Worm (Caenorhabditis elegans) whole organism, L1 larva: ENCODE results near the gene F17C8.6.
A peak's percentile ranks its signal among the peaks of the same experiment; 100 is the strongest.
"Not testable (repeated sequence)": the region's sequence is repeated elsewhere in the genome, so short reads cannot be mapped to it uniquely, and the experiment has no call there.

Source experiments
- C04F5.9 ChIP-seq: sonication (generic microtip); optimal IDR thresholded peaks from 2 replicates; lab custom pipeline; 2016; ENCODE audit warnings: missing genetic modification characterization, missing compliant biosample characterization
- C16A3.4 ChIP-seq: fragments of 150-350 bp; optimal IDR thresholded peaks from 2 replicates; lab custom pipeline; 2014; ENCODE audit warnings: missing biosample characterization, missing genetic modification characterization
- Y116A8C.19 ChIP-seq: sonication (generic microtip); optimal IDR thresholded peaks from 2 replicates; lab custom pipeline; 2016; ENCODE audit warnings: missing compliant biosample characterization, missing genetic modification characterization, borderline replicate concordance
- alr-1 ChIP-seq: fragments of 200-800 bp; sonication (Bioruptor generic); optimal IDR thresholded peaks from 2 replicates; lab custom pipeline; 2018; ENCODE audit warnings: borderline replicate concordance, mild to moderate bottlenecking, missing genetic modification characterization, missing compliant biosample characterization
- aly-2 ChIP-seq: fragments of 150-350 bp; optimal IDR thresholded peaks from 2 replicates; lab custom pipeline; 2014; ENCODE audit warnings: missing biosample characterization, missing genetic modification characterization
- ama-1 ChIP-seq: fragments of 150-350 bp; optimal IDR thresholded peaks from 2 replicates; lab custom pipeline; 2014
- blmp-1 ChIP-seq: fragments of 150-350 bp; optimal IDR thresholded peaks from 2 replicates; lab custom pipeline; 2014; ENCODE audit warnings: missing biosample characterization, missing genetic modification characterization
- ceh-63 ChIP-seq: fragments of 200-800 bp; sonication (Bioruptor generic); optimal IDR thresholded peaks from 2 replicates; lab custom pipeline; 2018; ENCODE audit warnings: mild to moderate bottlenecking, missing genetic modification characterization, missing compliant biosample characterization
- ceh-88 ChIP-seq: fragments of 200-800 bp; sonication (Bioruptor generic); IDR thresholded peaks from 2 replicates; pipeline ENCODE4 v1.3.6; 2022; ENCODE audit warnings: missing genetic modification characterization, missing compliant biosample characterization
- dpl-1 ChIP-seq, 3 experiments: fragments of 150-350 bp in 2 of 3; sonication (generic microtip) in 1 of 3; optimal IDR thresholded peaks; 2 replicates each; lab custom pipeline; 2014 to 2017; ENCODE audit warnings: missing biosample characterization in 3 of 3, missing genetic modification characterization in 3 of 3, missing genetic modification reagents in 3 of 3
- efl-1 ChIP-seq, 4 experiments: fragments of 150-350 bp; optimal IDR thresholded peaks in 3 of 4; peaks in 1 of 4; 1 replicate in 1 of 4; 2 replicates in 3 of 4; lab custom pipeline; 2014; ENCODE audit warnings: missing biosample characterization in 2 of 4, missing genetic modification characterization in 2 of 4, missing genetic modification reagents in 2 of 4
- egl-13 ChIP-seq: sonication (generic microtip); optimal IDR thresholded peaks from 2 replicates; lab custom pipeline; 2016; ENCODE audit warnings: missing genotype, missing genetic modification reagents, missing genetic modification characterization, missing compliant biosample characterization
- elt-2 ChIP-seq: sonication (generic microtip); optimal IDR thresholded peaks from 2 replicates; lab custom pipeline; 2016; ENCODE audit warnings: missing genetic modification characterization, mild to moderate bottlenecking, inconsistent platforms, missing compliant biosample characterization, missing genetic modification reagents
- elt-3 ChIP-seq, 6 experiments: fragments of 150-350 bp in 1 of 6; sonication (generic microtip); optimal IDR thresholded peaks; 2 replicates each; lab custom pipeline; 2017 to 2018; ENCODE audit warnings: missing biosample characterization in 6 of 6, missing genetic modification characterization in 6 of 6, inconsistent platforms in 1 of 6
- ets-5 ChIP-seq: fragments of 200-800 bp; sonication (Bioruptor generic); IDR thresholded peaks from 2 replicates; pipeline ENCODE4 v1.3.6; 2022; ENCODE audit warnings: missing genetic modification characterization, missing compliant biosample characterization
- grh-1 ChIP-seq: fragments of 200-800 bp; sonication (Bioruptor generic); IDR thresholded peaks from 2 replicates; pipeline ENCODE4 v1.3.6; 2022; ENCODE audit warnings: missing genetic modification reagents, missing genetic modification characterization, missing compliant biosample characterization
- hlh-17 ChIP-seq: fragments of 200-800 bp; sonication (Bioruptor generic); optimal IDR thresholded peaks from 2 replicates; lab custom pipeline; 2018; ENCODE audit warnings: missing genetic modification characterization, mild to moderate bottlenecking, missing compliant biosample characterization, moderate library complexity, borderline replicate concordance
- hlh-4 ChIP-seq: sonication (generic microtip); optimal IDR thresholded peaks from 2 replicates; lab custom pipeline; 2016; ENCODE audit warnings: mild to moderate bottlenecking, missing genetic modification characterization, missing compliant biosample characterization
- hpl-2 ChIP-seq: fragments of 150-350 bp; optimal IDR thresholded peaks from 2 replicates; lab custom pipeline; 2014; ENCODE audit warnings: missing biosample characterization, missing genetic modification reagents, missing genetic modification characterization
- irx-1 ChIP-seq: sonication (generic microtip); optimal IDR thresholded peaks from 2 replicates; lab custom pipeline; 2016; ENCODE audit warnings: missing genetic modification characterization, missing compliant biosample characterization
- lin-35 ChIP-seq, 2 experiments: fragments of 150-350 bp; optimal IDR thresholded peaks; 2 replicates each; lab custom pipeline; 2014; ENCODE audit warnings: missing biosample characterization in 2 of 2, missing genetic modification characterization in 2 of 2, missing genetic modification reagents in 2 of 2
- lir-3 ChIP-seq: sonication (generic microtip); optimal IDR thresholded peaks from 2 replicates; lab custom pipeline; 2016; ENCODE audit warnings: mild to moderate bottlenecking, missing genetic modification characterization, moderate library complexity, missing compliant biosample characterization; ENCODE audit not compliant: poor library complexity
- lsy-2 ChIP-seq, 2 experiments: fragments of 150-350 bp; optimal IDR thresholded peaks; 2 replicates each; lab custom pipeline; 2014; ENCODE audit warnings: missing biosample characterization in 2 of 2, missing genetic modification characterization in 2 of 2
- mab-9 ChIP-seq: fragments of 200-800 bp; sonication (Bioruptor generic); IDR thresholded peaks from 2 replicates; pipeline ENCODE4 v1.3.6; 2022; ENCODE audit warnings: missing genetic modification reagents, missing genetic modification characterization, missing compliant biosample characterization
- mef-2 ChIP-seq: fragments of 150-350 bp; optimal IDR thresholded peaks from 2 replicates; lab custom pipeline; 2014; ENCODE audit warnings: missing biosample characterization, missing genetic modification characterization
- mep-1 ChIP-seq: fragments of 150-350 bp; optimal IDR thresholded peaks from 2 replicates; lab custom pipeline; 2014; ENCODE audit warnings: missing biosample characterization, missing genetic modification characterization
- nhr-12 ChIP-seq: sonication (generic microtip); optimal IDR thresholded peaks from 2 replicates; lab custom pipeline; 2017; ENCODE audit warnings: missing biosample characterization, missing genetic modification characterization
- nhr-19 ChIP-seq: fragments of 200-800 bp; sonication (Bioruptor generic); conservative IDR thresholded peaks from 2 replicates; pipeline ENCODE4 v1.3.6; 2022; ENCODE audit warnings: missing genetic modification characterization, missing compliant biosample characterization
- nhr-237 ChIP-seq: fragments of 150-350 bp; optimal IDR thresholded peaks from 2 replicates; lab custom pipeline; 2014; ENCODE audit warnings: missing biosample characterization, missing genetic modification characterization
- nhr-28 ChIP-seq: fragments of 150-350 bp; optimal IDR thresholded peaks from 2 replicates; lab custom pipeline; 2014; ENCODE audit warnings: missing biosample characterization, missing genetic modification characterization
- nhr-47 ChIP-seq: sonication (generic microtip); optimal IDR thresholded peaks from 2 replicates; lab custom pipeline; 2016; ENCODE audit warnings: mild to moderate bottlenecking, missing genetic modification characterization, moderate library complexity, missing compliant biosample characterization
- nhr-71 ChIP-seq: sonication (generic microtip); optimal IDR thresholded peaks from 2 replicates; lab custom pipeline; 2016; ENCODE audit warnings: mild to moderate bottlenecking, missing genetic modification characterization, moderate library complexity, missing compliant biosample characterization
- nhr-76 ChIP-seq: sonication (generic microtip); optimal IDR thresholded peaks from 2 replicates; lab custom pipeline; 2017; ENCODE audit warnings: missing biosample characterization, missing genetic modification characterization
- nhr-85 ChIP-seq: sonication (generic microtip); peaks from one replicate; lab custom pipeline; 2016; ENCODE audit warnings: missing genetic modification characterization, inconsistent platforms, missing compliant biosample characterization
- nhr-90 ChIP-seq: sonication (generic microtip); optimal IDR thresholded peaks from 2 replicates; lab custom pipeline; 2016; ENCODE audit warnings: mild to moderate bottlenecking, missing genetic modification characterization, missing compliant biosample characterization; ENCODE audit not compliant: poor library complexity
- pag-3 ChIP-seq: sonication (generic microtip); optimal IDR thresholded peaks from 2 replicates; lab custom pipeline; 2017; ENCODE audit warnings: missing genetic modification characterization, mild to moderate bottlenecking, missing compliant biosample characterization, antibody characterized with exemption, borderline replicate concordance; ENCODE audit not compliant: insufficient read depth
- pqm-1 ChIP-seq: sonication (generic microtip); optimal IDR thresholded peaks from 3 replicates; lab custom pipeline; 2017; ENCODE audit warnings: missing biosample characterization, missing genetic modification characterization
- snpc-4 ChIP-seq: fragments of 150-350 bp; optimal IDR thresholded peaks from 2 replicates; lab custom pipeline; 2014; ENCODE audit warnings: missing biosample characterization, missing genetic modification characterization
- snu-23 ChIP-seq: sonication (generic microtip); optimal IDR thresholded peaks from 2 replicates; lab custom pipeline; 2016; ENCODE audit warnings: missing genetic modification characterization, missing compliant biosample characterization
- sox-4 ChIP-seq: sonication (generic microtip); optimal IDR thresholded peaks from 2 replicates; lab custom pipeline; 2016; ENCODE audit warnings: missing genetic modification characterization, missing compliant biosample characterization
- sptf-1 ChIP-seq: fragments of 150-350 bp; optimal IDR thresholded peaks from 2 replicates; lab custom pipeline; 2014; ENCODE audit warnings: missing biosample characterization, missing genetic modification characterization
- swsn-7 ChIP-seq: sonication (generic microtip); optimal IDR thresholded peaks from 2 replicates; lab custom pipeline; 2016; ENCODE audit warnings: missing genetic modification characterization, missing compliant biosample characterization
- unc-130 ChIP-seq: fragments of 150-350 bp; optimal IDR thresholded peaks from 2 replicates; lab custom pipeline; 2017; ENCODE audit warnings: missing biosample characterization, missing genetic modification characterization, inconsistent platforms
- unc-98 ChIP-seq: fragments of 200-800 bp; sonication (Bioruptor generic); IDR thresholded peaks from 2 replicates; pipeline ENCODE4 v1.3.6; 2022; ENCODE audit warnings: missing genetic modification characterization, missing compliant biosample characterization
- vab-15 ChIP-seq: sonication (generic microtip); optimal IDR thresholded peaks from 2 replicates; lab custom pipeline; 2017; ENCODE audit warnings: missing genotype, mild to moderate bottlenecking, missing genetic modification characterization, missing compliant biosample characterization
- zag-1 ChIP-seq: fragments of 150-350 bp; optimal IDR thresholded peaks from 2 replicates; lab custom pipeline; 2014; ENCODE audit warnings: missing biosample characterization, missing genetic modification characterization
- zip-4 ChIP-seq: fragments of 200-800 bp; sonication (Bioruptor generic); optimal IDR thresholded peaks from 2 replicates; lab custom pipeline; 2018; ENCODE audit warnings: mild to moderate bottlenecking, missing genetic modification characterization, moderate library complexity, missing compliant biosample characterization

Gene F17C8.6

DNA sequence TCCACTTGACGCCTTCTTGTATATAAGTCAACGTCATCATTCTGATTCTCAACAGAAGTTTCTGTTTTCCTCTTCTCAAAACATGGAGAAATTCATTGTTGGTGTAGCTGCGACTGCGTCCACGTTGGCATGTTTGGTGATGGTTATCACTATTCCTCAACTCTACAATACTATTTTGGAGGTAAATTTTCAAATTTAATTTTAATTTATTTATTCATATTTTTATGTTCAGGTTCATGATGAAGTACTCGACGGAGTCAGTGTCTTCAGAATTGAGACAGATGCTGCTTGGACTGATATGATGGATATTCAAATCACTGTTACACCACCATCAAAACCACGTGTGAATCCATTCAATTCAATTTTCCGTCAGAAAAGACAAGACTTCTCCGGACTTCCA lies 2.3 kb upstream of the F17C8.6 start, which contains the start of gene col-89:
Gene col-89 (plus strand): TSS at position 19 of the 400 bp plus-strand sequence.
- TF ChIP-seq sox-4 (no peak), efl-1 (optimal IDR thresholded peaks at IDR 0.05; lab: Kevin White, UChicago) (no peak), efl-1 (GFP tag; optimal IDR thresholded peaks at IDR 0.05 in 1 of 2; lab: Kevin White, UChicago) (peak in 1 of 2 experiments; percentile 66)

DNA sequence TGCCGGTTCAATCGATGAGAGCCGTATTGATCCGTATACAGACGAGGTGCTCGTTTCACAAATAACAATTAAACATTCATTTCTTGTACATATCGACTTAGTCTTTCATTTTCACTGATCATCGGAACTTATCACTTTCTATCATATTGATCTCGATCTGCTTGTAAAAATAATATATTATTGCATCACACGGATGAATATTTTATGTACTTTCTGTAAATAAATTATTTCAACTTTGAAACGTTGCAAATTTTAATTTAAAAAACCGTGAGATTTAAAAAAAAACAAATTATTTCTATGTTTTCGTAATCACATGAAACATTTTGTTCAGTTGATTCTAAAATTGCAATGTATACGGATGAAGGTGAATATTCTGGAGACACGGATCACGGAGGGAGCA lies 3.2 kb downstream of the F17C8.6 start, which contains the start of gene twk-6:
Gene twk-6 (plus strand): TSS at position 301 of the 400 bp plus-strand sequence.
- not testable (repeated sequence) for TF ChIP-seq swsn-7 (tag; lab: Kevin White, UChicago); mab-9; nhr-76 (tag; lab: Kevin White, UChicago)

DNA sequence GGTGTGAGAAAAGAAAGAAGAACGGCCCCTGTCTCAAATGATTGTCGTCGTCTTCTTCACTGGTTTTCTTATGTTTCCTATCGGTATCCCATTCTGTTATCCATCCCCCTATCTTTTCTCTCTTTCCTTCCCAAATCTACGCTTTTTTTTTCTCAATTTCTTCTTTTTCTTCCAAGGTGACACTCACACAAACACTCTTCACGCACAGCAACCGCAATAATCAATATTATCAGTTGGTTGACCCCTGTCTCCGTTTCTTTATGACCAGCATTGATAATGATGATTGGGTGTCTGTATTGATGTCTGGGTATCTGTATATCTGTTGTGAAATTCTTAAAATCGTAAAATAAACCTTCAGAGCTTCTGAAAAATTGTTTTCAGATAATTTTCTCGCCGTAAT lies 5.0 kb downstream of the F17C8.6 start:
- TF ChIP-seq nhr-85 (tag; lab: Kevin White, UChicago): no peak
- TF ChIP-seq snpc-4 (tag; lab: Kevin White, UChicago): no peak
- TF ChIP-seq elt-3 (tag; optimal IDR thresholded peaks at IDR 0.05; lab: Kevin White, UChicago): peak in 3 of 6 experiments; percentile 12 to 82 (median 23)
- TF ChIP-seq sox-4: no peak
- TF ChIP-seq irx-1 (tag; lab: Kevin White, UChicago): no peak
- TF ChIP-seq grh-1 (GFP tag; lab: Robert Waterston, UW): no peak
- no peak for TF ChIP-seq unc-130
- no peak for TF ChIP-seq vab-15
- no peak for TF ChIP-seq nhr-28 (tag; lab: Kevin White, UChicago)
- TF ChIP-seq hlh-17 (GFP tag; lab: Kevin White, UChicago): no peak
- TF ChIP-seq nhr-19 (GFP tag; lab: Robert Waterston, UW): no peak
- no peak for TF ChIP-seq alr-1
- peak in 1 of 2 experiments; percentile 28 for TF ChIP-seq lin-35 (GFP tag; optimal IDR thresholded peaks at IDR 0.05; lab: Kevin White, UChicago)
- TF ChIP-seq nhr-237 (tag; lab: Kevin White, UChicago): no peak
- TF ChIP-seq nhr-47: no peak
- no peak for TF ChIP-seq mep-1 (tag; lab: Kevin White, UChicago)
- TF ChIP-seq C16A3.4 (tag; lab: Kevin White, UChicago): peak; percentile 1
- TF ChIP-seq elt-2 (tag; lab: Kevin White, UChicago): no peak
- TF ChIP-seq egl-13 (tag; lab: Kevin White, UChicago): no peak
- no peak for TF ChIP-seq zip-4 (GFP tag; lab: Kevin White, UChicago)
- no peak for TF ChIP-seq nhr-90 (tag; lab: Kevin White, UChicago)
- TF ChIP-seq hpl-2 (GFP tag; lab: Kevin White, UChicago): no peak
- peak; percentile 42 for TF ChIP-seq snu-23 (GFP tag; lab: Kevin White, UChicago)
- TF ChIP-seq C04F5.9 (tag; lab: Kevin White, UChicago): no peak
- TF ChIP-seq dpl-1 (GFP tag; optimal IDR thresholded peaks at IDR 0.05; lab: Kevin White, UChicago): peak in 1 of 3 experiments; percentile 7
- no peak for TF ChIP-seq zag-1 (tag; lab: Kevin White, UChicago)
- TF ChIP-seq ets-5: no peak
- TF ChIP-seq efl-1 (optimal IDR thresholded peaks at IDR 0.05; lab: Kevin White, UChicago): no peak
- TF ChIP-seq efl-1 (GFP tag; optimal IDR thresholded peaks at IDR 0.05 in 1 of 2; lab: Kevin White, UChicago): peak in 1 of 2 experiments; percentile 87
- no peak for TF ChIP-seq ceh-88 (GFP tag; lab: Robert Waterston, UW)
- peak; percentile 67 for TF ChIP-seq blmp-1 (tag; lab: Kevin White, UChicago)
- TF ChIP-seq lsy-2 (tag; optimal IDR thresholded peaks at IDR 0.05; lab: Kevin White, UChicago): peak in 1 of 2 experiments; percentile 31
- no peak for TF ChIP-seq aly-2 (tag; lab: Kevin White, UChicago)
- no peak for TF ChIP-seq Y116A8C.19 (tag; lab: Kevin White, UChicago)
- TF ChIP-seq pag-3 (tag; lab: Kevin White, UChicago): no peak
- TF ChIP-seq unc-98: no peak
- no peak for TF ChIP-seq lir-3 (tag; lab: Kevin White, UChicago)
- TF ChIP-seq ceh-63: no peak
- TF ChIP-seq mef-2 (tag; lab: Kevin White, UChicago): no peak
- no peak for TF ChIP-seq nhr-76 (tag; lab: Kevin White, UChicago)
- TF ChIP-seq hlh-4 (tag; lab: Kevin White, UChicago): no peak
- peak; percentile 3 for TF ChIP-seq nhr-71 (tag; lab: Kevin White, UChicago)
- no peak for TF ChIP-seq ama-1 (lab: Kevin White, UChicago)
- no peak for TF ChIP-seq sptf-1 (tag; lab: Kevin White, UChicago)
- no peak for TF ChIP-seq pqm-1
- TF ChIP-seq nhr-12: no peak
